Worm (Caenorhabditis elegans): Measurements from ENCODE around the gene crm-1.

The crm-1 gene

DNA sequence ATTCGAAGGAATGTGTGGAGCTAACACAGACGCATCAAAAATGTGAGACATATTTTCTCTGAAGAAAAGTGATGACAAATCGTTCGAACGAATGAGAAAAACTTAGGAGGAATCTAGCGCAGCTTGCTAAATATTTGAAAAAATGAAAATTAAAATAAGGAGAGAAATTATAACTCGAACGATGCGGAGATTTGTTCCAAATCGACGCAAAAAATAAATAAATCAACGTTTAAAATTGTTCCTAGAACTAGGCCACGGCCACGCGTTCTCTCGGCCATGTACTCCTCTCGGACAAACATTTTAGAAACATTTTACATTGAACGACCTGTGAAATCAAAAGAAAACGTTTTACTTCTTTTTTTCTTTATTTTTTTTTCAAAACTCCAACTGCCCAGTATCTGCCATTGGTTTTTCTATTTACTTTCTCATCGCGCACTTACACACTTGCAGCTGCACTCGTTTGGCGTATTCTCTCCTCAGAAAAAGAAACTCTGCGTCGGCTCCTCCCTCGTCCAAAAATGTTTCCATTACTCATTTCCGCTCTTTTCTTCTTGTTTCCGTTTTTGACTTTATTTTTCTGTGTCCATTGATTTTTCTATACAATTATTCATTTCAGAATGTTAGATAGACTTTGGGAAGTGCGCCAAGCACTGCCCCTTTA lies 11.7 kb downstream of the crm-1 start, which contains the start of the genes gna-1 and B0024.13:
TSS of gene gna-1 (minus strand) at position 51 of the 661 bp plus-strand sequence.
TSS of gene B0024.13 (plus strand) at position 611 of the 661 bp plus-strand sequence.
- TF ChIP-seq bed-3 (GFP tag; optimal IDR thresholded peaks at IDR 0.05) (no peak), flh-1 (GFP tag; optimal IDR thresholded peaks at IDR 0.05) (no peak), elt-3 (tag; optimal IDR thresholded peaks at IDR 0.05) (no peak), nhr-237 (tag; optimal IDR thresholded peaks at IDR 0.05) (no peak), mab-5 (tag; optimal IDR thresholded peaks at IDR 0.05) (no peak), blmp-1 (tag; optimal IDR thresholded peaks at IDR 0.05) (no peak), sptf-1 (tag; optimal IDR thresholded peaks at IDR 0.05) (no peak)

DNA sequence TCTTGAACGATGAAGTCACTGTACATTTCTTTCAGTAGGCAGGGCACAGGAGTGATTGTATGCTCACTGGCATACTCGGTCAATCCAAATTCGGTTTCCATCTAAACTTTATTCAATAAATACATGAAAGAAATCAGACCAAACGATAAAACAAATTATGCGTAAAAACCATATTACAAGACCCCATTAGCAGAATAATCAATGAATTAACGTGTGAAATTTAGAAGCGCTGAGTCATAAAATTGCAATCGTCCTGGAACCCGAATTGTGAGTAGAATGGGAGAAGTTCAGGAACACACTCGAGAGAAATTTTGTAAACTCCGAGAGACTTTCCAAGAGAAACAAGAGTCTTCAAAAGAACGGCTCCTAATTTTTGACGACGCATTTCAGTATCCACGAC lies 12.5 kb downstream of the crm-1 start, which contains the start of gene B0024.11:
TSS of gene B0024.11 (minus strand) at position 101 of the 400 bp plus-strand sequence.
- no peak for TF ChIP-seq ceh-39 (tag; optimal IDR thresholded peaks at IDR 0.05)
- no peak for TF ChIP-seq sptf-1 (tag; optimal IDR thresholded peaks at IDR 0.05)
- TF ChIP-seq ces-1 (GFP tag; optimal IDR thresholded peaks at IDR 0.05): no peak
- TF ChIP-seq ceh-43 (GFP tag; optimal IDR thresholded peaks at IDR 0.05): no peak
- TF ChIP-seq blmp-1 (tag; optimal IDR thresholded peaks at IDR 0.05): no peak
- no peak for TF ChIP-seq mep-1 (tag; optimal IDR thresholded peaks at IDR 0.05)
- TF ChIP-seq nhr-237 (tag; optimal IDR thresholded peaks at IDR 0.05): no peak

DNA sequence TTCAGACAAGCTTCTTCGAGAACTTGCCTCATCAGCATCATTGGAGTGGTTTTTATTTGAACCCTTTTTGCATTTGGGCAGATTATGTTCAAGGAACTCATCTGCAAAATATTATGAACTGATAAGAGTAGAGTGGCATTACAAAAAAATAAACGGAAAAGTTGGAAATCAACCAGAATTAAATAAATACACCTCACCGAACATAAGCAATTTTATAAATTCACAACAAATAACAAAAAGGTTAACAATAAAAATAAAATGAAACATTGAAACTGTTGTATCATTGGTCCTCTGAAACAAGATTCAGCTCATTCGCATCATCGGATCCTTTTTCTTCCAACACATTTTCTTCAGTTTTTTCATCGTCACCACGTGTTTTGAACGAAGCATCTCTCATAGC lies 14.6 kb downstream of the crm-1 start, which contains the start of gene asps-1:
TSS of gene asps-1 (minus strand) at position 101 of the 400 bp plus-strand sequence.
- TF ChIP-seq mab-5 (tag; optimal IDR thresholded peaks at IDR 0.05) (no peak), snpc-4 (tag; optimal IDR thresholded peaks at IDR 0.05) (no peak), nhr-28 (tag; optimal IDR thresholded peaks at IDR 0.05) (no peak), unc-120 (tag; optimal IDR thresholded peaks at IDR 0.05; ENCODE audit: poor library complexity, severe bottlenecking) (no peak), lsy-2 (tag; optimal IDR thresholded peaks at IDR 0.05) (no peak), mep-1 (tag; optimal IDR thresholded peaks at IDR 0.05) (no peak), mls-2 (tag; optimal IDR thresholded peaks at IDR 0.05) (no peak), lin-13 (tag; optimal IDR thresholded peaks at IDR 0.05) (no peak), sptf-1 (tag; optimal IDR thresholded peaks at IDR 0.05) (no peak), bed-3 (GFP tag; optimal IDR thresholded peaks at IDR 0.05) (no peak), lin-32 (GFP tag; optimal IDR thresholded peaks at IDR 0.05) (no peak), nhr-12 (tag; optimal IDR thresholded peaks at IDR 0.05) (no peak), ceh-43 (GFP tag; optimal IDR thresholded peaks at IDR 0.05) (no peak), unc-39 (tag; optimal IDR thresholded peaks at IDR 0.05) (no peak), nhr-76 (tag; optimal IDR thresholded peaks at IDR 0.05) (no peak), elt-1 (tag; optimal IDR thresholded peaks at IDR 0.05; ENCODE audit: borderline replicate concordance, insufficient read depth) (no peak), flh-1 (GFP tag; optimal IDR thresholded peaks at IDR 0.05) (no peak), nhr-2 (tag; optimal IDR thresholded peaks at IDR 0.05) (no peak)

DNA sequence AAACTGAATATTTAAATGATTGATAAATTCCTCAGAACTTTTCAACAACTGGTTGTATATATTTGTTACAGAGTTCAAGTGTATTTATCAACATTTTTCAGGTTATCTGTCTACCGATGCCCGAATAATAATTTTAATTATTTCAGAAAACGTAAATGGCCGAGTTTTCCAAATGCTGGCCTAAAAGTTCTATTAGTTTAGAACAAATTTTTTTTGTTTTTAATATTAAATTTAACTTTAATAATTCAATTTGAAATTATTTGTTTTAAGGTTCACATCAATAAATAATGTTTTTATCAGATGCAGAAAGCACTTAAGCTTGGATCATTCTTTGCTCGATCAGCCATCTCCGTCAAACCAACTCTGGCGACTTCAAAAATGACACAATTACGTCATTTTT lies 17.5 kb downstream of the crm-1 start, which contains the start of gene trx-2:
TSS of gene trx-2 (plus strand) at position 301 of the 400 bp plus-strand sequence.
- no peak for TF ChIP-seq unc-62 (GFP tag; optimal IDR thresholded peaks at IDR 0.05)
- TF ChIP-seq unc-39 (tag; optimal IDR thresholded peaks at IDR 0.05): no peak
- TF ChIP-seq drap-1 (GFP tag; optimal IDR thresholded peaks at IDR 0.05): no peak
- no peak for TF ChIP-seq nhr-28 (tag; optimal IDR thresholded peaks at IDR 0.05)
- TF ChIP-seq unc-120 (tag; optimal IDR thresholded peaks at IDR 0.05; ENCODE audit: poor library complexity, severe bottlenecking): no peak
- TF ChIP-seq nhr-2 (tag; optimal IDR thresholded peaks at IDR 0.05): no peak
- TF ChIP-seq hlh-1 (tag; optimal IDR thresholded peaks at IDR 0.05): no peak
- no peak for TF ChIP-seq elt-1 (tag; optimal IDR thresholded peaks at IDR 0.05; ENCODE audit: borderline replicate concordance, insufficient read depth)
- no peak for TF ChIP-seq lsy-2 (tag; optimal IDR thresholded peaks at IDR 0.05)
- no peak for TF ChIP-seq sptf-1 (tag; optimal IDR thresholded peaks at IDR 0.05)

DNA sequence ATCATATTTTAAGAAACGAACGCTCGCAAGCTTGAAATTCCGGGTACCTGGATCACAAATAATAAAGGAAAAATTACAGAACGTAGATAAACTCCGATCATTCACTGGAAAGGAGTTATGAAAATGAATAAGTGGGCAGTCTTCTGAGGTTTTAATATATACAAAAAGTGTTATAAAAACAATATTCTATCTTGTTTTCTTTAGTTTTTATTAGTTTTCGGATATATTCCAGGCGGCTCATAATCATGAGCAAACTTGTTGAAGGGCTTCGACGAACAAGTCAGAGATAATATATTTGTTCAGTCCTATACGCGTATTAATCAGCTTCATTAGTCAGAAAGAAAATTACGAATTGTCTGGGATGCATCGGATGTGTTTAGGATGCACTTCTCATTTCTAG lies 18.0 kb downstream of the crm-1 start, which contains the start of gene gcy-6:
TSS of gene gcy-6 (minus strand) at position 101 of the 400 bp plus-strand sequence.
- TF ChIP-seq ceh-39 (tag; optimal IDR thresholded peaks at IDR 0.05): no peak
- no peak for TF ChIP-seq mep-1 (tag; optimal IDR thresholded peaks at IDR 0.05)
- TF ChIP-seq ztf-11 (tag; optimal IDR thresholded peaks at IDR 0.05): no peak
- TF ChIP-seq sptf-1 (tag; optimal IDR thresholded peaks at IDR 0.05): no peak
- TF ChIP-seq ceh-83 (GFP tag; optimal IDR thresholded peaks at IDR 0.05): no peak

DNA sequence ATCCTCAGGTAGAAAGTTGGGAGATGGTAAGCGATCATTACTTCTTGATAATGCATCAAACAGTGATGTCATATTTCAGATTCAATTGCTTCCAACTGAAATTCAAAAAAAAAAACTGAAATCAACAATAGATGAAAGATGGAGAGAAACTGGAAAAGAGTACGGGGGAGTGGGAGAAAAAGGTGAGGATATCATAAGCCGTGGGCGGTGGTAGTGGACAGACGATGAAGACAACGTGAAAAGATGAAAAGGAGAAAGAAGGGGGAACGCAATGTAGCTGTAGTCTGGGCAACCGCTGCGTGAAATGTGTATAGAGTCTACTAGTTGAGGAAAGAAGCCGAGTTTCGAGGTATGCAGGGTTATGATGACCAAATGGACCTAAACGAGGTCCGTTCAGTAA lies 24.6 kb downstream of the crm-1 start, which contains the start of gene che-12:
TSS of gene che-12 (minus strand) at position 101 of the 400 bp plus-strand sequence.
- no peak for TF ChIP-seq sem-2 (GFP tag; optimal IDR thresholded peaks at IDR 0.05)
- no peak for TF ChIP-seq M03D4.4 (tag; optimal IDR thresholded peaks at IDR 0.05)

All from whole organism, mixed stage, embryonic.